Fruit fly (Drosophila melanogaster): ENCODE measurements around the gene Rpn9.

Rpn9 gene

dm6 chr3R:23711195-23711594 lies 22.1 kb downstream of the Rpn9 start, which contains the start of gene CG10300:
TSS of gene CG10300 (plus strand) at chr3R:23711527.
- TF ChIP-seq GATAd (GFP tag; optimal IDR thresholded peaks at IDR 0.05) (no peak), brk (GFP tag; optimal IDR thresholded peaks at IDR 0.05) (no peak), Hr83 (GFP tag; optimal IDR thresholded peaks at IDR 0.05; ENCODE audit: poor library complexity, severe bottlenecking) (no peak), Sp1 (GFP tag; optimal IDR thresholded peaks at IDR 0.05) (no peak), dsf (GFP tag; optimal IDR thresholded peaks at IDR 0.05; ENCODE audit: borderline replicate concordance) (no peak), CG32264 (GFP tag; optimal IDR thresholded peaks at IDR 0.05) (no peak), pan (optimal IDR thresholded peaks at IDR 0.05) (no peak), Abd-B (GFP tag; optimal IDR thresholded peaks at IDR 0.05) (no peak)

DNA sequence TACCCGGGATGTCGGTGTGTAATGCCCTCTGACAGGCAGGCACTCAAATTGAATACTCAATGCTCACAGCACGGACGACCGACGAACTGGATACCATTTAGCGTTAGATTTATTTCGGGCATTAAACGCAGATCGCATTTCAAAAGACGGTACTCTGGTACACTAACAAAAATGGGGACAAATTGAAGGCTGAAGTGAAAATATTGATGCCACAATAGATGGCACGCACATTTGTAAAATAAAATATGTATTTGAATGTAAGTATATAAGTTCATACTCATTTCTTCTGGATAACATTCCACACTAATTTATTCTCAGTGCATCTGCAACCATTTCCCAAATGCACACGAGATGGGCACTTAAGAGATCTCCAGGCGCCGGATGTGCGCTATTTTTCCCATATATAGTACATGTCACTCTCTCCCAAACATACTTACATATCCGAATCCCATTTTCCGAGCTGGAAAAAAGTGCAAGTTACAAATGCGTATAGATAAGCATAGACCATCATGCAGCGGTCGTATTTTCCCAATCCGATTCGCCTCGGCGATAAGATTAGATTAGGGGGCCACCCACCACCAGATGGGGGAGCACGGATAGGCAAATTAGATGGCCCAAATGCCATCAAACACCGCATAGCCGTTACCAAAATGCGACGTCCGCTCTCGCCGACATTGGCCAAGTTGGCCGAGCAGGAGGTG lies 23.6 kb downstream of the Rpn9 start, which contains the start of gene CG10301:
Gene CG10301, plus strand, starts transcription at position 651 of the 701 bp plus-strand sequence.
- TF ChIP-seq sv (GFP tag; optimal IDR thresholded peaks at IDR 0.05) (peak; percentile 35), Sp1 (GFP tag; optimal IDR thresholded peaks at IDR 0.05) (no peak)

DNA sequence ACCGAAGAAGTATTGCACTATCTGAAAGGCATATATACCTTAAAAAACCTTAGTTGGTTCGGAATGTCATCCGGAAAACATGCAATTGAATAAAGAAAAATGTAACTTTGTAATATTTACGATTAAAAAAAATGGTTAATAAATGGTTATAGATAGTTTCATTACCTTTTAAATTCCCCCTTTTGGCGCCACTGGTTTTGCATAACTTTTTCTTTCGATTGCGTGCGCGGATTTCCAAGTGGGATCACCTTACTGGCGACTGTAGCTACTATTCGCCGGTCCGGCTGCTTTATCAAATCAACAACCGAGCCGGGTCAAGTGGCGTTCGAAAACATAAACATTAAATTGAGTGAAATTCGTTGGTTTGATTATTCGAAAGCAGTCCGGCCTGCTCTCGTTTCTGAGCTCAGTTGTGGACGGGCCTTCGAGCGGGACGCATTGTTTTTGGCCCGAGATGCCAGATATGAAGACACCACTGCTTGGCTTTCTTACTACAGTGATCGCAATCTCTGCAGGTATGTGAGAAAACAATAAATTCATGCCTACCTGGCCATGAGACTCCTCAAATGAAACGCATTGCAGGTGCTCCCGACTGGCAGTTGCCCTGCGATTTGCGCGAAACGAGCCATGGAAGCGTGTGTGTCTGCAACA lies 28.8 kb downstream of the Rpn9 start, which contains the start of gene Gba1b:
Gene Gba1b, plus strand, starts transcription at position 422 of the 651 bp plus-strand sequence.
- TF ChIP-seq h (GFP tag; optimal IDR thresholded peaks at IDR 0.05) (peak; percentile 6), foxo (GFP tag; optimal IDR thresholded peaks at IDR 0.05) (peak in 1 of 2 experiments; percentile 11), Rel (GFP tag; optimal IDR thresholded peaks at IDR 0.05) (no peak), Rel (tag; optimal IDR thresholded peaks at IDR 0.05) (no peak), Abd-B (GFP tag; optimal IDR thresholded peaks at IDR 0.05) (no peak), Dif (GFP tag; optimal IDR thresholded peaks at IDR 0.05; ENCODE audit: partially characterized antibody) (no peak), rgr (GFP tag; optimal IDR thresholded peaks at IDR 0.05) (peak; percentile 5), ey (GFP tag; optimal IDR thresholded peaks at IDR 0.05) (peak; percentile 21)

DNA sequence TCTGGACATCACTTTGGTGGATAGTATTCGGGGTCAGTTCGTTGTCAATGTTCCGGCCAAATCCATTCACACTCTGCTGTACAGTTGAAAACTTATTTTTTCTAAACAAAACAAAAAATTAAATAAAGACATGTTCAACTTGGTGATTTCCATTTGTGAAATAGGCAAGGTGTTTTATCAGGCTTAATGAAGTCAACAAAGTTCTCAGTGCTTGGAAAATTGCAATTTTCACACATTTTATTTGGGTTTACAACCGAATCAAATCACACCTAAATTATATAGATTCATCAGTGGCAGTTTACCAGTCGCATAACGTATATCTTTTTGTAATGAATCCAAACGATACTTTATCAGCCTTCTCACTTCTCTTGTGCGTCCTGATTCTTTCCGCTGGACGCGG lies 30.8 kb downstream of the Rpn9 start, which contains the start of gene Qsox4:
Gene Qsox4, plus strand, starts transcription at position 301 of the 400 bp plus-strand sequence.
- TF ChIP-seq Abd-B (GFP tag; optimal IDR thresholded peaks at IDR 0.05) (no peak), dl (GFP tag; optimal IDR thresholded peaks at IDR 0.05; ENCODE audit: insufficient read depth in 1 of 2, partially characterized antibody in 2 of 2) (no peak), Myc (optimal IDR thresholded peaks at IDR 0.05) (no peak), Rel (GFP tag; optimal IDR thresholded peaks at IDR 0.05) (no peak), Rel (tag; optimal IDR thresholded peaks at IDR 0.05) (no peak), fru (GFP tag; optimal IDR thresholded peaks at IDR 0.05) (no peak), jim (GFP tag; optimal IDR thresholded peaks at IDR 0.05) (no peak), Vsx2 (GFP tag; optimal IDR thresholded peaks at IDR 0.05; ENCODE audit: partially characterized antibody) (no peak), ey (GFP tag; optimal IDR thresholded peaks at IDR 0.05) (no peak), GATAd (GFP tag; optimal IDR thresholded peaks at IDR 0.05) (no peak), woc (GFP tag; optimal IDR thresholded peaks at IDR 0.05) (no peak), rgr (GFP tag; optimal IDR thresholded peaks at IDR 0.05) (no peak), sage (GFP tag; optimal IDR thresholded peaks at IDR 0.05) (no peak), CG9705 (GFP tag; optimal IDR thresholded peaks at IDR 0.05) (no peak), pan (optimal IDR thresholded peaks at IDR 0.05) (no peak)

dm6 chr3R:23700304-23700767 lies 32.9 kb downstream of the Rpn9 start, which contains the start of the genes CG31468 and Gba1a:
TSS of gene CG31468 (minus strand) at chr3R:23700354.
TSS of gene Gba1a (plus strand) at chr3R:23700621.
- TF ChIP-seq GATAd (GFP tag; optimal IDR thresholded peaks at IDR 0.05) (no peak), psq (GFP tag; optimal IDR thresholded peaks at IDR 0.05) (no peak), h (GFP tag; optimal IDR thresholded peaks at IDR 0.05) (peak; percentile 16), lola (GFP tag; optimal IDR thresholded peaks at IDR 0.05) (no peak), Vsx2 (GFP tag; optimal IDR thresholded peaks at IDR 0.05; ENCODE audit: partially characterized antibody) (peak; percentile 26)

DNA sequence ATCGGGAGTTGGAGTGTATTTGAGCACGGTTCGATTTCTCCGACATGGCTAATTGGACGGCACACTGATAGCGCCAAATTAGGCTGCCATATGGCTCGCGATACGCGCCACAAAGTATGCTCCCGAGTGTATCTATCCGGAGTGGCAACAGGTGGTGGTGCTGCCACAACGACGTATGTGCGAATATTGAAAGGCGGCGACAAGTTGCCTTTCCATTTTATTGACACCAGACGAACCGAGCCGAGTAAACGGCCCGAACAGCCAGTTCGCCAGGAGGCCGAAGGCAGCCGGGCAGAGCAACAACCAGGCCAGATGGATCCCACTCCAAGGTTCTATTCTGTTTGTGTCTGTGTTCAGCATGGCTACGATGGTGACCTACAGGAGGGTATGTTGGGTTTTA lies 34.4 kb downstream of the Rpn9 start, which contains the start of gene prt:
Gene prt, minus strand, starts transcription at position 193 of the 400 bp plus-strand sequence.
- no peak for TF ChIP-seq Dif (GFP tag; optimal IDR thresholded peaks at IDR 0.05; ENCODE audit: partially characterized antibody)
- no peak for TF ChIP-seq foxo (GFP tag; optimal IDR thresholded peaks at IDR 0.05)
- no peak for TF ChIP-seq psq (GFP tag; optimal IDR thresholded peaks at IDR 0.05)
- no peak for TF ChIP-seq dsf (GFP tag; optimal IDR thresholded peaks at IDR 0.05; ENCODE audit: borderline replicate concordance)
- TF ChIP-seq usp (GFP tag; optimal IDR thresholded peaks at IDR 0.05) = no peak
- no peak for TF ChIP-seq CrebA (GFP tag; optimal IDR thresholded peaks at IDR 0.05; ENCODE audit: borderline replicate concordance)
- no peak for TF ChIP-seq Hr83 (GFP tag; optimal IDR thresholded peaks at IDR 0.05; ENCODE audit: poor library complexity, severe bottlenecking)
- no peak for TF ChIP-seq N (GFP tag; optimal IDR thresholded peaks at IDR 0.05)
- no peak for TF ChIP-seq lola (GFP tag; optimal IDR thresholded peaks at IDR 0.05)
- no peak for TF ChIP-seq tai (GFP tag; optimal IDR thresholded peaks at IDR 0.05)
- no peak for TF ChIP-seq dl (GFP tag; optimal IDR thresholded peaks at IDR 0.05; ENCODE audit: insufficient read depth in 1 of 2, partially characterized antibody in 2 of 2)
- TF ChIP-seq woc (GFP tag; optimal IDR thresholded peaks at IDR 0.05) = no peak
- TF ChIP-seq CG9705 (GFP tag; optimal IDR thresholded peaks at IDR 0.05) = no peak
- TF ChIP-seq Rel (GFP tag; optimal IDR thresholded peaks at IDR 0.05) = no peak
- no peak for TF ChIP-seq Rel (tag; optimal IDR thresholded peaks at IDR 0.05)
- no peak for TF ChIP-seq fru (GFP tag; optimal IDR thresholded peaks at IDR 0.05)
- no peak for TF ChIP-seq Mio (GFP tag; optimal IDR thresholded peaks at IDR 0.05)
- TF ChIP-seq Dfd (GFP tag; optimal IDR thresholded peaks at IDR 0.05) = no peak

Measured in whole organism, wandering third instar larva.